Worm (Caenorhabditis elegans): ENCODE results near the gene mlt-9.

DNA sequence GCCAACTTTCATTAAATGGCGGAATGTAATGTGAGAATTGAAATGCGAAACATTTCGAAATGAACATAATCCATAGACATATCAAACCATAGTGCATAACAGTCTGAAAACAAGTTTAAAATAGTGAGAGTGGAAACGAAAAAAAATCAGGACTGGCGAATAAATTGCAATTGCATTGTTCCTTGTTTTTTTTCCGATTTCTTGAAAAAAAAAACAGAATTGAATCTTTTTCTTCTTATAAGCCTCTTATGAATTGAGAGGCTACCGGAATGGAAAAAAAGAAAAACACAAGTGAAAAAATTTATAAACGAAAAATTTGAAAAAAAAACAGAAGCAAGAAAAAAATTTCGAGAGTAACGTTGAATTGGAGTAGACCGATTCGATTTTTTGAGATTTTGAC, 8.9 kb upstream of the mlt-9 start, which contains the start of gene R07D5.2:
- no peak for TF ChIP-seq drap-1 (GFP tag; optimal IDR thresholded peaks at IDR 0.05)
- TF ChIP-seq unc-39 (tag; optimal IDR thresholded peaks at IDR 0.05), result no peak
- no peak for TF ChIP-seq lin-32 (GFP tag; optimal IDR thresholded peaks at IDR 0.05)
- TF ChIP-seq nhr-12 (tag; optimal IDR thresholded peaks at IDR 0.05), result no peak
- no peak for TF ChIP-seq ztf-11 (tag; optimal IDR thresholded peaks at IDR 0.05)
- TF ChIP-seq zip-8 (tag; optimal IDR thresholded peaks at IDR 0.05), result no peak
